Worm (Caenorhabditis elegans): Measurements from ENCODE around the gene F25G6.1.

Gene F25G6.1

ce11 chrV:8629029-8629428, 54.2 kb downstream of the F25G6.1 start, which contains the start of gene F41E6.12 (continued):
- TF ChIP-seq aly-2 (tag; optimal IDR thresholded peaks at IDR 0.05) = no peak
